Worm (Caenorhabditis elegans): Measurements from ENCODE around the gene Y38C1BA.4.

DNA sequence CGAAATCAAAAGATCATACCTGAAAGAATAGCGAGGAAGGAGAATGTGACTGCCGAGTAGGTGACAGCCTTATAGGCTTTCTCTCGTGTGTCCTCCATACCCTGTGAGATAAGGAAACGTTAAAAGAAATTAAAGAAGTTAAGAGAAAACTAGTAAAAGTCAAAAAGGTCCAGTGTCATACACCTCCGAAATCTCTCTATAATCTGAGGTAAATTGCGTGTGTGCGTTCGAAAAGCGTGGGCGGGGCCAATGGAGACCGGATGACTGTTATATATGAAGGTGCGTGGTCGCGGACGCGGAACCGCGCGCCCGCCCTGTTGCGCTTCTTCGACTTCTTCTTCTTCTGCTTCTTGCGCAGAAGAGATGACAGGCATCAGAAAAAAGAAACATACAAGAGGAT lies 1.5 kb upstream of the Y38C1BA.4 start, which contains the start of gene col-109:
- TF ChIP-seq flt-1 (GFP tag; IDR thresholded peaks at IDR 0.05) = no peak
- TF ChIP-seq T22C8.4 (GFP tag; IDR thresholded peaks at IDR 0.05) = no peak
- no peak for TF ChIP-seq ztf-29 (GFP tag; IDR thresholded peaks at IDR 0.05)
- no peak for TF ChIP-seq cog-1 (tag; optimal IDR thresholded peaks at IDR 0.05)
- no peak for TF ChIP-seq ref-1 (GFP tag; conservative IDR thresholded peaks at IDR 0.05)
